Fruit fly (Drosophila melanogaster) whole organism, embryonic: ENCODE data around the gene CG4972.

ENCODE experiments used
- Abd-B ChIP-seq: fragments of 200-800 bp; sonication (Bioruptor generic); optimal IDR thresholded peaks from 2 replicates; lab custom pipeline; 2018; ENCODE audit warnings: missing biosample characterization, mild to moderate bottlenecking, missing genetic modification characterization, moderate library complexity
- BEAF-32 ChIP-seq: fragments of 200-800 bp; sonication (Bioruptor generic); optimal IDR thresholded peaks from 3 replicates; lab custom pipeline; 2017; ENCODE audit warnings: missing biosample characterization, missing genetic modification characterization, mild to moderate bottlenecking, moderate library complexity, missing genetic modification reagents
- CG12659 ChIP-seq: fragments of 200-800 bp; sonication (Bioruptor generic); optimal IDR thresholded peaks from 3 replicates; lab custom pipeline; 2017; ENCODE audit warnings: mild to moderate bottlenecking, missing biosample characterization, missing genetic modification reagents, missing genetic modification characterization
- CG14014 ChIP-seq: fragments of 200-800 bp; sonication (Bioruptor generic); IDR thresholded peaks from 2 replicates; pipeline ENCODE4 v1.3.6; 2022; ENCODE audit warnings: missing biosample characterization, missing genetic modification characterization
- CG14667 ChIP-seq: fragments of 200-800 bp; sonication (Bioruptor generic); IDR thresholded peaks from 2 replicates; pipeline ENCODE4 v1.3.6; 2022; ENCODE audit warnings: missing biosample characterization, missing genetic modification characterization
- CG14710 ChIP-seq: fragments of 200-800 bp; sonication (Bioruptor generic); optimal IDR thresholded peaks from 3 replicates; lab custom pipeline; 2019; ENCODE audit warnings: missing biosample characterization, mild to moderate bottlenecking, missing genetic modification characterization, moderate library complexity
- CG15011 ChIP-seq: fragments of 200-800 bp; sonication (Bioruptor generic); optimal IDR thresholded peaks from 3 replicates; lab custom pipeline; 2018; ENCODE audit warnings: missing biosample characterization, mild to moderate bottlenecking, missing genetic modification characterization
- CG15514 ChIP-seq: fragments of 200-800 bp; sonication (Bioruptor generic); optimal IDR thresholded peaks from 3 replicates; lab custom pipeline; 2017; ENCODE audit warnings: missing biosample characterization, missing genetic modification characterization, mild to moderate bottlenecking, moderate library complexity, missing genetic modification reagents
- CG1603 ChIP-seq: fragments of 200-800 bp; sonication (Bioruptor generic); optimal IDR thresholded peaks from 2 replicates; lab custom pipeline; 2019; ENCODE audit warnings: missing biosample characterization, mild to moderate bottlenecking, missing genetic modification characterization, moderate library complexity
- CG17328 ChIP-seq: fragments of 200-800 bp; sonication (Bioruptor generic); IDR thresholded peaks from 2 replicates; pipeline ENCODE4 v1.3.6; 2022; ENCODE audit warnings: missing biosample characterization, missing genetic modification characterization
- CG17802 ChIP-seq: fragments of 200-800 bp; sonication (Bioruptor generic); optimal IDR thresholded peaks from 2 replicates; lab custom pipeline; 2018; ENCODE audit warnings: missing biosample characterization, mild to moderate bottlenecking, missing genetic modification characterization, moderate library complexity
- CG2199 ChIP-seq: fragments of 200-800 bp; sonication (Bioruptor generic); IDR thresholded peaks from 3 replicates; pipeline ENCODE4 v1.3.6; 2022; ENCODE audit warnings: missing biosample characterization, missing genetic modification characterization
- CG30020 ChIP-seq: fragments of 200-800 bp; optimal IDR thresholded peaks from 2 replicates; lab custom pipeline; 2019; ENCODE audit warnings: missing biosample characterization, mild to moderate bottlenecking, missing genetic modification characterization, moderate library complexity
- CG32532 ChIP-seq: fragments of 200-800 bp; sonication (Bioruptor generic); IDR thresholded peaks from 2 replicates; pipeline ENCODE4 v1.3.6; 2022; ENCODE audit warnings: missing biosample characterization, missing genetic modification characterization
- CG4730 ChIP-seq: fragments of 200-800 bp; sonication (Bioruptor generic); IDR thresholded peaks from 2 replicates; pipeline ENCODE4 v1.3.6; 2022; ENCODE audit warnings: missing biosample characterization, missing genetic modification characterization
- CG6254 ChIP-seq: fragments of 200-800 bp; sonication (Bioruptor generic); optimal IDR thresholded peaks from 3 replicates; lab custom pipeline; 2017; ENCODE audit warnings: mild to moderate bottlenecking, missing biosample characterization, missing genetic modification reagents, missing genetic modification characterization
- CG6272 ChIP-seq: fragments of 200-800 bp; sonication (Bioruptor generic); IDR thresholded peaks from 2 replicates; pipeline ENCODE4 v1.3.6; 2022; ENCODE audit warnings: missing biosample characterization, missing genetic modification characterization
- CG9797 ChIP-seq: fragments of 200-800 bp; sonication (Bioruptor generic); optimal IDR thresholded peaks from 3 replicates; lab custom pipeline; 2018; ENCODE audit warnings: missing biosample characterization, mild to moderate bottlenecking, missing genetic modification characterization
- CG9817 ChIP-seq: fragments of 200-800 bp; sonication (Bioruptor generic); optimal IDR thresholded peaks from 2 replicates; lab custom pipeline; 2018; ENCODE audit warnings: missing biosample characterization, mild to moderate bottlenecking, missing genetic modification characterization, moderate library complexity
- CHES-1-like ChIP-seq: fragments of 200-800 bp; sonication (Bioruptor generic); optimal IDR thresholded peaks from 2 replicates; lab custom pipeline; 2016; ENCODE audit warnings: missing biosample characterization, missing genetic modification characterization
- Chrac-16 ChIP-seq: fragments of 200-800 bp; sonication (Bioruptor generic); optimal IDR thresholded peaks from 3 replicates; lab custom pipeline; 2016; ENCODE audit warnings: missing biosample characterization, missing genetic modification characterization
- Dp ChIP-seq: fragments of 200-800 bp; sonication (Bioruptor generic); optimal IDR thresholded peaks from 2 replicates; lab custom pipeline; 2018; ENCODE audit warnings: missing biosample characterization, mild to moderate bottlenecking, missing genetic modification characterization, moderate library complexity
- E2f2 ChIP-seq: fragments of 200-800 bp; sonication (Bioruptor generic); IDR thresholded peaks from 2 replicates; pipeline ENCODE4 v1.3.6; 2022; ENCODE audit warnings: missing biosample characterization, missing genetic modification characterization
- Ets97D ChIP-seq: fragments of 200-800 bp; sonication (Bioruptor generic); optimal IDR thresholded peaks from 3 replicates; lab custom pipeline; 2016; ENCODE audit warnings: missing biosample characterization, missing genetic modification characterization
- Hand ChIP-seq: fragments of 200-800 bp; sonication (Bioruptor generic); optimal IDR thresholded peaks from 2 replicates; lab custom pipeline; 2017; ENCODE audit warnings: mild to moderate bottlenecking, missing biosample characterization, missing genetic modification reagents, missing genetic modification characterization
- MBD-R2 ChIP-seq: fragments of 200-800 bp; sonication (Bioruptor generic); IDR thresholded peaks from 2 replicates; pipeline ENCODE4 v1.3.6; 2022; ENCODE audit warnings: missing biosample characterization, missing genetic modification characterization
- Mes4 ChIP-seq: fragments of 200-800 bp; sonication (Bioruptor generic); optimal IDR thresholded peaks from 2 replicates; lab custom pipeline; 2016; ENCODE audit warnings: missing biosample characterization, missing genetic modification characterization
- Myb ChIP-seq: fragments of 200-800 bp; sonication (Bioruptor generic); optimal IDR thresholded peaks from 2 replicates; lab custom pipeline; 2016; ENCODE audit warnings: missing biosample characterization, missing genetic modification characterization
- Pdp1 ChIP-seq, 2 experiments: fragments of 200-800 bp; sonication (Bioruptor generic); optimal IDR thresholded peaks; 3 replicates each; lab custom pipeline; 2016; ENCODE audit warnings: missing biosample characterization in 2 of 2, missing genetic modification characterization in 2 of 2, mild to moderate bottlenecking in 1 of 2, moderate library complexity in 1 of 2
- Sin3A ChIP-seq: fragments of >200 bp; optimal IDR thresholded peaks from 2 replicates; lab custom pipeline; 2018
- Trl ChIP-seq, 3 experiments: fragments of >200 bp in 2 of 3; fragments of 200-800 bp in 1 of 3; sonication (Bioruptor generic) in 1 of 3; optimal IDR thresholded peaks; 2 replicates in 1 of 3; 3 replicates in 2 of 3; lab custom pipeline; 2016 to 2017; ENCODE audit warnings: missing biosample characterization in 1 of 3, missing genetic modification characterization in 1 of 3
- YL-1 ChIP-seq: fragments of 200-800 bp; sonication (Bioruptor generic); optimal IDR thresholded peaks from 3 replicates; lab custom pipeline; 2017; ENCODE audit warnings: missing biosample characterization, mild to moderate bottlenecking, missing genetic modification characterization
- amos ChIP-seq: fragments of 200-800 bp; sonication (Bioruptor generic); IDR thresholded peaks from 2 replicates; pipeline ENCODE4 v1.3.6; 2022; ENCODE audit warnings: missing biosample characterization, missing genetic modification characterization; ENCODE audit not compliant: partially characterized antibody
- bigmax ChIP-seq: fragments of 200-800 bp; sonication (Bioruptor generic); optimal IDR thresholded peaks from 2 replicates; lab custom pipeline; 2018; ENCODE audit warnings: missing biosample characterization, mild to moderate bottlenecking, missing genetic modification characterization
- cato ChIP-seq: fragments of 200-800 bp; sonication (Bioruptor generic); optimal IDR thresholded peaks from 2 replicates; lab custom pipeline; 2016; ENCODE audit warnings: missing biosample characterization, missing genetic modification characterization, borderline replicate concordance
- crp ChIP-seq, 2 experiments: fragments of 200-800 bp; sonication (Bioruptor generic); optimal IDR thresholded peaks; 2 replicates in 1 of 2; 3 replicates in 1 of 2; lab custom pipeline; 2017; ENCODE audit warnings: missing biosample characterization in 2 of 2, missing genetic modification characterization in 2 of 2, mild to moderate bottlenecking in 1 of 2, moderate library complexity in 1 of 2
- ems ChIP-seq: fragments of 200-800 bp; sonication (Bioruptor generic); optimal IDR thresholded peaks from 3 replicates; lab custom pipeline; 2016; ENCODE audit warnings: missing biosample characterization, missing genetic modification characterization
- exex ChIP-seq: fragments of 200-800 bp; sonication (Bioruptor generic); optimal IDR thresholded peaks from 4 replicates; lab custom pipeline; 2018; ENCODE audit warnings: missing biosample characterization, mild to moderate bottlenecking, missing genetic modification characterization, moderate library complexity
- hbn ChIP-seq: fragments of 200-800 bp; sonication (Bioruptor generic); IDR thresholded peaks from 2 replicates; pipeline ENCODE4 v1.3.6; 2022; ENCODE audit warnings: missing biosample characterization, missing genetic modification characterization; ENCODE audit not compliant: partially characterized antibody
- nau ChIP-seq: fragments of 200-800 bp; sonication (Bioruptor generic); optimal IDR thresholded peaks from 3 replicates; lab custom pipeline; 2017; ENCODE audit warnings: missing biosample characterization, mild to moderate bottlenecking, missing genetic modification characterization, missing genetic modification reagents
- pfk ChIP-seq: fragments of 200-800 bp; sonication (Bioruptor generic); optimal IDR thresholded peaks from 2 replicates; lab custom pipeline; 2018; ENCODE audit warnings: missing biosample characterization, mild to moderate bottlenecking, missing genetic modification characterization, moderate library complexity
- pzg ChIP-seq: fragments of 200-800 bp; sonication (Bioruptor generic); optimal IDR thresholded peaks from 3 replicates; lab custom pipeline; 2018; ENCODE audit warnings: missing biosample characterization, mild to moderate bottlenecking, missing genetic modification characterization, moderate library complexity
- row ChIP-seq: fragments of 200-800 bp; sonication (Bioruptor generic); IDR thresholded peaks from 3 replicates; pipeline ENCODE4 v1.3.6; 2022; ENCODE audit warnings: missing biosample characterization, missing genetic modification characterization
- sens ChIP-seq: fragments of 200-800 bp; sonication (Bioruptor generic); peaks from one replicate; lab custom pipeline; 2016; ENCODE audit warnings: missing biosample characterization, missing genetic modification characterization
- ssp ChIP-seq: fragments of 200-800 bp; sonication (Bioruptor generic); IDR thresholded peaks from 2 replicates; pipeline ENCODE4 v1.3.6; 2022; ENCODE audit warnings: missing biosample characterization, missing genetic modification characterization
- tna ChIP-seq: fragments of 200-800 bp; sonication (Bioruptor generic); IDR thresholded peaks from 2 replicates; pipeline ENCODE4 v1.3.6; 2022; ENCODE audit warnings: missing biosample characterization, missing genetic modification characterization; ENCODE audit not compliant: partially characterized antibody
- twi ChIP-seq: fragments of 200-800 bp; optimal IDR thresholded peaks from 2 replicates; lab custom pipeline; 2019; ENCODE audit warnings: missing biosample characterization, mild to moderate bottlenecking, missing genetic modification characterization, moderate library complexity
- wek ChIP-seq: fragments of 200-800 bp; sonication (Bioruptor generic); optimal IDR thresholded peaks from 3 replicates; lab custom pipeline; 2018; ENCODE audit warnings: missing biosample characterization, mild to moderate bottlenecking, missing genetic modification characterization, moderate library complexity
- zen ChIP-seq: fragments of 200-800 bp; sonication (Bioruptor generic); optimal IDR thresholded peaks from 3 replicates; lab custom pipeline; 2018; ENCODE audit warnings: missing biosample characterization, mild to moderate bottlenecking, missing genetic modification characterization, moderate library complexity

The CG4972 gene

DNA sequence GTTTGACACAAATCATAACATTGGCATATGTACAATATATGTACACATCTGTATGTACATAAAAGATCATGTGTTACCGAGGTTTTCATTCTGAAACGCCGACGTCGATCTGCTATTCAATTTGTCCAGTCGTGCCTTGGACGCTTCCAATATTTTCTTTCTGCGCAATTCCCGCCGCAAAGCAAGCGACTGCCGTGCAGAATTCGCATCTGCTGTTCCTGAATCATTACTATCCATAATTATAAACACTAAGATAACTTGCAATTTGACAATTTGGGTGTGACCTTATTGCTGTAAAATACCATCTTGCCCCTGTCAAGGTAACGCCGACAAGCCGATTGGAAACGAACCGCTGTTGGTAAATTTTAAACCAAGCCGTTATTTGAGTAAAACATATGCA, 2.8 kb upstream of the CG4972 start:
- TF ChIP-seq MBD-R2 (peak; percentile 65), CG9817 (tag; lab: Kevin White, UChicago) (no peak), CG15011 (no peak), twi (tag; lab: Kevin White, UChicago) (no peak), ems (no peak), CG6254 (GFP tag; lab: Kevin White, UChicago) (no peak), sens (GFP tag; lab: Kevin White, UChicago) (peak; percentile 72), BEAF-32 (GFP tag; lab: Kevin White, UChicago) (peak; percentile 52), crp (GFP tag; optimal IDR thresholded peaks at IDR 0.05; lab: Kevin White, UChicago) (peak in 1 of 2 experiments; percentile 60), CG4730 (GFP tag; lab: Robert Waterston, UW) (no peak), CG15514 (GFP tag; lab: Kevin White, UChicago) (peak; percentile 37), wek (GFP tag; lab: Kevin White, UChicago) (peak; percentile 10), nau (no peak), E2f2 (peak; percentile 31), Dp (peak; percentile 41), Pdp1 (GFP tag; optimal IDR thresholded peaks at IDR 0.05; lab: Kevin White, UChicago) (peak in 1 of 2 experiments; percentile 23), pfk (GFP tag; lab: Kevin White, UChicago) (peak; percentile 95), CG12659 (peak; percentile 62), CG14014 (GFP tag; lab: Robert Waterston, UW) (no peak), YL-1 (peak; percentile 21), amos (GFP tag; lab: Robert Waterston, UW) (peak; percentile 27; the same call in 1 of the 2 replicates), CG30020 (peak; percentile 97), Trl (optimal IDR thresholded peaks at IDR 0.05; lab: Kevin White, UChicago) (no peak), Trl (GFP tag; optimal IDR thresholded peaks at IDR 0.05; lab: Kevin White, UChicago) (no peak), Mes4 (GFP tag; lab: Kevin White, UChicago) (no peak), CG32532 (GFP tag; lab: Robert Waterston, UW) (no peak), tna (GFP tag; lab: Robert Waterston, UW) (no peak), CHES-1-like (GFP tag; lab: Kevin White, UChicago) (no peak), CG6272 (GFP tag; lab: Robert Waterston, UW) (no peak), cato (no peak), CG14667 (GFP tag; lab: Robert Waterston, UW) (no peak), CG9797 (GFP tag; lab: Kevin White, UChicago) (peak; percentile 69), pzg (GFP tag; lab: Kevin White, UChicago) (peak; percentile 69), CG2199 (GFP tag; lab: Robert Waterston, UW) (no peak), exex (tag; lab: Kevin White, UChicago) (peak; percentile 23), ssp (GFP tag; lab: Robert Waterston, UW) (no peak), CG1603 (tag; lab: Kevin White, UChicago) (peak; percentile 99), Chrac-16 (no peak), Hand (GFP tag; lab: Kevin White, UChicago) (no peak), hbn (GFP tag; lab: Robert Waterston, UW) (0 out of 2 replicates have a peak, but pooled peaks have one; percentile 24), Myb (GFP tag; lab: Kevin White, UChicago) (peak; percentile 90), row (GFP tag; lab: Robert Waterston, UW) (peak; percentile 46; the same call in 1 of the 3 replicates), bigmax (GFP tag; lab: Kevin White, UChicago) (peak; percentile 7), Ets97D (GFP tag; lab: Kevin White, UChicago) (peak; percentile 38), CG17802 (tag; lab: Kevin White, UChicago) (peak; percentile 34), CG14710 (tag; lab: Kevin White, UChicago) (peak; percentile 23), zen (peak; percentile 26), CG17328 (GFP tag; lab: Robert Waterston, UW) (no peak), Sin3A (lab: Kevin White, UChicago) (peak; percentile 28), Abd-B (GFP tag; lab: Kevin White, UChicago) (no peak)
